Worm (Caenorhabditis elegans): ENCODE results near the gene cyp-35A1.

DNA sequence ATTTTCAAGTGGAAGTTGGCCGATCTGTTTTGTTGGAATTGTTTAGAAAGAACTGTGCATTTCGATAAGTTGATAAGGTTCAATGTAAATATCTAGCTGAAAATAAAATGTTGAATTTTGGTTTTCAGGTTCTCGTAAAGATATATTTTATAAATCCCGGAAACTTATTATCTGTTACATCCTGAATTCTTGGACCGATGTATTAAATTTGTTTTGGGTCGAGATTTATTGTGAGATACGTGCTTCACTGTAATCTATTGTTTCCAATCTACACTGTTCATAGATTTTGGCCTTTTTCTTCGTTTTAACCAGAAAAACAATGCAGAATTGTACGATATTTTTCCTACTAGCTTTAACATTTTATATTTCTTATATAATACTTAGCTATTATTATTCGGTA is 4.4 kb downstream of the cyp-35A1 start, which contains the start of gene C03G6.6:
- TF ChIP-seq bed-3 (GFP tag; optimal IDR thresholded peaks at IDR 0.05), result no peak
- no peak for TF ChIP-seq lsy-2 (tag; optimal IDR thresholded peaks at IDR 0.05)
- TF ChIP-seq unc-62 (GFP tag; optimal IDR thresholded peaks at IDR 0.05), result no peak
- no peak for TF ChIP-seq flh-1 (GFP tag; optimal IDR thresholded peaks at IDR 0.05)

Data from whole organism, mixed stage, embryonic.